Worm (Caenorhabditis elegans): ENCODE measurements around the gene C39D10.8.
A peak's percentile ranks its signal among the peaks of the same experiment; 100 is the strongest.

The C39D10.8 gene

ce11 chrX:7875854-7876253 lies 4.9 kb downstream of the C39D10.8 start, which contains the start of gene cca-1:
Gene cca-1 (minus strand): TSS chrX:7875954.
- no peak for TF ChIP-seq hlh-12 (tag; optimal IDR thresholded peaks at IDR 0.05)
- no peak for TF ChIP-seq B0019.2 (GFP tag; conservative IDR thresholded peaks at IDR 0.05)
- TF ChIP-seq Y95B8A.8 (GFP tag; IDR thresholded peaks at IDR 0.05) = no peak
- no peak for TF ChIP-seq nfyb-1 (GFP tag; IDR thresholded peaks at IDR 0.05)

- no peak for TF ChIP-seq F57C9.4 (tag; optimal IDR thresholded peaks at IDR 0.05)
Measured at ce11 chrX:7873350-7873749, 7.4 kb downstream of the C39D10.8 start.

DNA sequence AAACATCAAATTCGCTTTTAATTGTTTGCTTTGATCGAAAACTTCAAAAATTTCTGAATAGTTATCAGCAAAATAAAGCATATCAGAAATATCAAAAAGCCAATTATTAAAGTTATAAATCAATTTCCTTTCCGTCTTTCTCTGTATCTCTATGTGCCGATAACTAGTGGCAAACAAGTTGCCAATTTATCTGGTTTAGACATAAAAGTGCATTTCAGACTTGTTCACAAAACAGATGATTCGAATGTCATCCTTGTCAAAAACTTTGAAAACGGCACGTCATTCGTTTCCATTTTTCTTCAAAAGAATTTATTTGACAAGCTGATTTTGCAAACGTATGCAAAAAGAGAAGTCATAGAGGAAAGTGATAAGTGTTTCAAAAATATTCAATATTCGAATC lies 13.4 kb downstream of the C39D10.8 start:
- TF ChIP-seq lin-35 (GFP tag; optimal IDR thresholded peaks at IDR 0.05) = no peak
- no peak for TF ChIP-seq Y95B8A.8 (GFP tag; IDR thresholded peaks at IDR 0.05)
- TF ChIP-seq attf-3 (GFP tag; conservative IDR thresholded peaks at IDR 0.05) = no peak
- no peak for TF ChIP-seq ceh-79 (tag; optimal IDR thresholded peaks at IDR 0.05)
- no peak for TF ChIP-seq hlh-26 (GFP tag; conservative IDR thresholded peaks at IDR 0.05)
- no peak for TF ChIP-seq Y56A3A.18 (GFP tag; IDR thresholded peaks at IDR 0.05)
- TF ChIP-seq K12H6.12 (tag; optimal IDR thresholded peaks at IDR 0.05) = no peak
- TF ChIP-seq nfyb-1 (GFP tag; IDR thresholded peaks at IDR 0.05) = no peak
- no peak for TF ChIP-seq C06A6.2 (GFP tag; conservative IDR thresholded peaks at IDR 0.05)
- TF ChIP-seq efl-1 (GFP tag; optimal IDR thresholded peaks at IDR 0.05) = no peak
- no peak for TF ChIP-seq ztf-22 (GFP tag; optimal IDR thresholded peaks at IDR 0.05)
- TF ChIP-seq nhr-27 (tag; optimal IDR thresholded peaks at IDR 0.05) = no peak
- TF ChIP-seq unc-62 (GFP tag; optimal IDR thresholded peaks at IDR 0.05) = no peak
- no peak for TF ChIP-seq attf-6 (GFP tag; IDR thresholded peaks at IDR 0.05)

DNA sequence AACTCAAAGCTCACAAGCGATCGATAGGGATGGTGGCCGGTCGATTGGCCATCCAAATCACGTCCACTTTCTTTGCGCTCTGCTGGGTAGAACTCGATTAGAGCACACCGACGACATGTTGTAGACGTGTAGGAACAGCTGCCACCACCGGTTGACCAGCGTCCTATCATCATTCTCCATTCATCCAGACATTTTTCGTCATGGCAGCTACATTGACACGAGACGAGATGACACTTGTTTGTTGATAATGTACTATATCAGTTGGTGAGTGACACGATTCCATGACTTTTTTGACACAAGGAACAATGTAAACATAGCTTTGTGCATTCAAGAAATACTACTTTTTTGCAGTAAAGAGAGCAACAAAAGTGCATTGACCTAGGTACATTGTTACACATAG lies 14.3 kb downstream of the C39D10.8 start:
- no peak for TF ChIP-seq ztf-25 (GFP tag; IDR thresholded peaks at IDR 0.05)
- TF ChIP-seq nhr-80 (tag; optimal IDR thresholded peaks at IDR 0.05) = peak; percentile 34

ce11 chrX:7847413-7847812 lies 33.3 kb downstream of the C39D10.8 start, which contains the start of gene C54D2.6:
Gene C54D2.6 (minus strand): TSS chrX:7847513.
- no peak for TF ChIP-seq pbrm-1 (GFP tag; IDR thresholded peaks at IDR 0.05)
- no peak for TF ChIP-seq hlh-26 (GFP tag; conservative IDR thresholded peaks at IDR 0.05)
- TF ChIP-seq B0261.1 (tag; optimal IDR thresholded peaks at IDR 0.05) = no peak
- TF ChIP-seq F23B12.7 (tag; optimal IDR thresholded peaks at IDR 0.05; ENCODE audit: insufficient read depth) = no peak
- TF ChIP-seq ZK185.1 (tag; optimal IDR thresholded peaks at IDR 0.05; ENCODE audit: poor library complexity, severe bottlenecking) = no peak
- no peak for TF ChIP-seq bed-2 (GFP tag; IDR thresholded peaks at IDR 0.05)
- no peak for TF ChIP-seq egl-18 (GFP tag; IDR thresholded peaks at IDR 0.05)
- no peak for TF ChIP-seq F33H1.4 (GFP tag; IDR thresholded peaks at IDR 0.05)
- TF ChIP-seq ama-1 (optimal IDR thresholded peaks at IDR 0.05) = no peak
- no peak for TF ChIP-seq ama-1 (GFP tag; optimal IDR thresholded peaks at IDR 0.05)
- no peak for TF ChIP-seq ztf-28 (GFP tag; IDR thresholded peaks at IDR 0.05)
- no peak for TF ChIP-seq die-1 (tag; optimal IDR thresholded peaks at IDR 0.05)
- TF ChIP-seq zfh-2 (GFP tag; conservative IDR thresholded peaks at IDR 0.05) = no peak
- TF ChIP-seq madf-3 (GFP tag; IDR thresholded peaks at IDR 0.05) = no peak
- no peak for TF ChIP-seq chd-7 (tag; optimal IDR thresholded peaks at IDR 0.05)
- TF ChIP-seq lsl-1 (GFP tag; optimal IDR thresholded peaks at IDR 0.05) = no peak
- no peak for TF ChIP-seq nfyb-1 (GFP tag; IDR thresholded peaks at IDR 0.05)
- TF ChIP-seq ztf-18 (tag; optimal IDR thresholded peaks at IDR 0.05) = no peak
- no peak for TF ChIP-seq Y53F4B.3 (GFP tag; IDR thresholded peaks at IDR 0.05)

Measured in whole organism, young adult.